Worm (Caenorhabditis elegans): Measurements from ENCODE around the gene R02F2.10.

Gene R02F2.10

DNA sequence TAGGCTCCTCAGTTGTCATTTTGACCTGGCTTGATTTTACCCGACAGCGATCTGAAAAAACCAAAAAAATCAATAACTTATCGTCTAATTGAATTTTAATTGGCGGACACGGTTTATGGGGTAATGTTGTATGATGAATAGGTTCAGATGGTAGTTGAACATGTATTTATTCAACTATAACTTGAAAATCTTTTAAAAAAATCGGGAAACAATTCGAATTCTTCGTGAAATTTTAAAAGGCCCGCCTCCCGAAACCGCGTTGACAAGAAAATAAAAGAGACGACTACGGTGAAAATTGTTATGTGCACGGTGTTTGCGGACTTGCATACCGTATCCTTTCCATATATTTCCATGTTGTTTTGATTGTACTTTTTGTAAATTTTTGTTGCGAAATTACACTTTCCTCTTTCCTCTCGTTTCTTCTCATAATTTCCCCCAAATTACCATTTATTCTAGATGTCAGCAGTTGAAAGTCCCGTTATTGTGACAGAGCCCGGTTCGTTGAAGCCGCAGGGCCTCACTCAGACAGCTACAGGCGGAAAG lies 35.3 kb upstream of the R02F2.10 start, which contains the start of the genes T24G10.2 and disl-2 (continued):
- TF ChIP-seq zfh-2 (GFP tag; conservative IDR thresholded peaks at IDR 0.05), result no peak
- TF ChIP-seq lin-54 (GFP tag; optimal IDR thresholded peaks at IDR 0.05), result peak; percentile 17
- no peak for TF ChIP-seq Y53G8AR.9 (GFP tag; conservative IDR thresholded peaks at IDR 0.05)
- TF ChIP-seq nfyb-1 (GFP tag; IDR thresholded peaks at IDR 0.05), result no peak
- TF ChIP-seq ceh-79 (tag; optimal IDR thresholded peaks at IDR 0.05), result no peak
- no peak for TF ChIP-seq aptf-2 (GFP tag; conservative IDR thresholded peaks at IDR 0.05)
- no peak for TF ChIP-seq C17E4.6 (GFP tag; IDR thresholded peaks at IDR 0.05)
- no peak for TF ChIP-seq nhr-80 (tag; optimal IDR thresholded peaks at IDR 0.05)
- no peak for TF ChIP-seq lin-26 (GFP tag; IDR thresholded peaks at IDR 0.05)
- TF ChIP-seq cebp-1 (GFP tag; IDR thresholded peaks at IDR 0.05), result peak; percentile 81
- TF ChIP-seq cebp-1 (tag; optimal IDR thresholded peaks at IDR 0.05), result peak; percentile 92
- TF ChIP-seq F33H1.4 (GFP tag; IDR thresholded peaks at IDR 0.05), result 0 out of 2 replicates have a peak, but pooled peaks have one; percentile 22
- no peak for TF ChIP-seq ama-1 (optimal IDR thresholded peaks at IDR 0.05)
- TF ChIP-seq ama-1 (GFP tag; optimal IDR thresholded peaks at IDR 0.05), result no peak

- peak; percentile 97 for TF ChIP-seq madf-8 (GFP tag; conservative IDR thresholded peaks at IDR 0.05)
- peak; percentile 60 for TF ChIP-seq tbp1 (GFP tag; optimal IDR thresholded peaks at IDR 0.05)
- TF ChIP-seq nhr-120 (GFP tag; IDR thresholded peaks at IDR 0.05), result no peak
- TF ChIP-seq F49E8.2 (tag; optimal IDR thresholded peaks at IDR 0.05; ENCODE audit: insufficient read depth), result peak; percentile 85
- no peak for TF ChIP-seq B0035.1 (tag; optimal IDR thresholded peaks at IDR 0.05)
- peak; percentile 92 for TF ChIP-seq tlf-1 (GFP tag; optimal IDR thresholded peaks at IDR 0.05)
- TF ChIP-seq xnd-1 (tag; optimal IDR thresholded peaks at IDR 0.05), result peak; percentile 98
- no peak for TF ChIP-seq lsy-27 (tag; optimal IDR thresholded peaks at IDR 0.05; ENCODE audit: borderline replicate concordance, insufficient read depth)
- TF ChIP-seq B0019.2 (GFP tag; conservative IDR thresholded peaks at IDR 0.05), result peak; percentile 94
- TF ChIP-seq dpff-1 (tag; optimal IDR thresholded peaks at IDR 0.05), result no peak
- TF ChIP-seq nhr-80 (tag; optimal IDR thresholded peaks at IDR 0.05), result no peak
- TF ChIP-seq let-607 (tag; optimal IDR thresholded peaks at IDR 0.05), result no peak
- TF ChIP-seq F39B2.1 (GFP tag; IDR thresholded peaks at IDR 0.05), result no peak
- no peak for TF ChIP-seq lin-40 (tag; optimal IDR thresholded peaks at IDR 0.05)
- no peak for TF ChIP-seq egl-18 (GFP tag; IDR thresholded peaks at IDR 0.05)
- no peak for TF ChIP-seq C06A6.2 (GFP tag; conservative IDR thresholded peaks at IDR 0.05)
- TF ChIP-seq Y53G8AR.9 (GFP tag; conservative IDR thresholded peaks at IDR 0.05), result peak; percentile 87
- TF ChIP-seq chd-7 (tag; optimal IDR thresholded peaks at IDR 0.05), result no peak
- 0 out of 2 replicates have a peak, but pooled peaks have one; percentile 77 for TF ChIP-seq ztf-28 (GFP tag; IDR thresholded peaks at IDR 0.05)
- TF ChIP-seq ekl-4 (GFP tag; IDR thresholded peaks at IDR 0.05), result peak; percentile 90
- TF ChIP-seq somi-1 (GFP tag; optimal IDR thresholded peaks at IDR 0.05), result no peak
- TF ChIP-seq mcd-1 (GFP tag; IDR thresholded peaks at IDR 0.05), result peak; percentile 97
- peak; percentile 96 for TF ChIP-seq lin-54 (GFP tag; optimal IDR thresholded peaks at IDR 0.05)
- TF ChIP-seq cebp-1 (GFP tag; IDR thresholded peaks at IDR 0.05), result no peak
- peak; percentile 11 for TF ChIP-seq cebp-1 (tag; optimal IDR thresholded peaks at IDR 0.05)
- no peak for TF ChIP-seq nfya-1 (tag; optimal IDR thresholded peaks at IDR 0.05; ENCODE audit: borderline replicate concordance, insufficient read depth)
- TF ChIP-seq akir-1 (GFP tag; optimal IDR thresholded peaks at IDR 0.05), result no peak
- no peak for TF ChIP-seq tbx-9 (tag; optimal IDR thresholded peaks at IDR 0.05; ENCODE audit: borderline replicate concordance)
- TF ChIP-seq lin-35 (GFP tag; optimal IDR thresholded peaks at IDR 0.05), result peak in 2 of 3 experiments; percentile 67 to 91
- TF ChIP-seq hmg-20 (GFP tag; IDR thresholded peaks at IDR 0.05), result no peak
- TF ChIP-seq hsf-1 (GFP tag; IDR thresholded peaks at IDR 0.05), result peak; percentile 86
- TF ChIP-seq rcor-1 (GFP tag; IDR thresholded peaks at IDR 0.05), result peak; percentile 82
- peak; percentile 88 for TF ChIP-seq B0336.3 (GFP tag; IDR thresholded peaks at IDR 0.05)
- no peak for TF ChIP-seq zim-3 (tag; optimal IDR thresholded peaks at IDR 0.05)
- peak; percentile 88 for TF ChIP-seq dox-1 (GFP tag; IDR thresholded peaks at IDR 0.05)
- peak; percentile 45; the same call in 1 of the 2 replicates for TF ChIP-seq attf-3 (GFP tag; conservative IDR thresholded peaks at IDR 0.05)
- TF ChIP-seq lir-1 (GFP tag; conservative IDR thresholded peaks at IDR 0.05), result peak; percentile 76; the same call in 1 of the 2 replicates
Observed at ce11 chrIII:5448177-5448576, 29.9 kb upstream of the R02F2.10 start, which contains the start of gene skpt-1. Gene skpt-1 (minus strand): TSS chrIII:5448395.

Data from whole organism, young adult.